Fruit fly (Drosophila melanogaster): Measurements from ENCODE around the gene Cdk7.
A peak's percentile ranks its signal among the peaks of the same experiment; 100 is the strongest.

Cdk7 gene

DNA sequence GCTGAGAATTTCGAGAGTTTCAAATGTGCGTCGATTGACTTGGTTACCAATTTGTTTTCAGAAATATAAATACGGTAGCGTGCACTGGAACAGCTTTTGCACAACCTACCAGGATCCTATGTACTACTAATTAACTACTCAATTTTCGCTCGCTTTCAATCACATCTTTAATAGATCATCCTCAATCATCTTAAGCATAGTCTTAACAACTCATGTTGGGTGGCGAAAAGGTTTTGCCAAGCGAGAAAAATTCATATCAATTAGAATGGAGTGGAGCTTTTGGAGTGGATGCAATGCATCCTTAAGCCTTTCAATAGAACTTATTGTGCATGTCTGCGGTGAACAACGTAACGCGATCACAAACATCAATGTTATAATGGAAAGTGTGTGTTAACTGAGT lies 1.5 kb downstream of the Cdk7 start, which contains the start of gene CG17764:
CG17764 (minus strand) TSS at position 101 of the 400 bp plus-strand sequence.
- TF ChIP-seq h (GFP tag; optimal IDR thresholded peaks at IDR 0.05) (no peak), OdsH (GFP tag; optimal IDR thresholded peaks at IDR 0.05) (no peak), ey (GFP tag; optimal IDR thresholded peaks at IDR 0.05) (no peak), Mio (GFP tag; optimal IDR thresholded peaks at IDR 0.05) (no peak), br (GFP tag; optimal IDR thresholded peaks at IDR 0.05) (no peak), psq (GFP tag; optimal IDR thresholded peaks at IDR 0.05) (no peak), CG32264 (GFP tag; optimal IDR thresholded peaks at IDR 0.05) (no peak), foxo (GFP tag; optimal IDR thresholded peaks at IDR 0.05) (no peak), Hr83 (GFP tag; optimal IDR thresholded peaks at IDR 0.05; ENCODE audit: poor library complexity, severe bottlenecking) (no peak), tai (GFP tag; optimal IDR thresholded peaks at IDR 0.05) (no peak), Hr78 (GFP tag; optimal IDR thresholded peaks at IDR 0.05) (no peak), brk (GFP tag; optimal IDR thresholded peaks at IDR 0.05) (no peak), CG9705 (GFP tag; optimal IDR thresholded peaks at IDR 0.05) (no peak), usp (GFP tag; optimal IDR thresholded peaks at IDR 0.05) (no peak), Abd-B (GFP tag; optimal IDR thresholded peaks at IDR 0.05) (no peak)

DNA sequence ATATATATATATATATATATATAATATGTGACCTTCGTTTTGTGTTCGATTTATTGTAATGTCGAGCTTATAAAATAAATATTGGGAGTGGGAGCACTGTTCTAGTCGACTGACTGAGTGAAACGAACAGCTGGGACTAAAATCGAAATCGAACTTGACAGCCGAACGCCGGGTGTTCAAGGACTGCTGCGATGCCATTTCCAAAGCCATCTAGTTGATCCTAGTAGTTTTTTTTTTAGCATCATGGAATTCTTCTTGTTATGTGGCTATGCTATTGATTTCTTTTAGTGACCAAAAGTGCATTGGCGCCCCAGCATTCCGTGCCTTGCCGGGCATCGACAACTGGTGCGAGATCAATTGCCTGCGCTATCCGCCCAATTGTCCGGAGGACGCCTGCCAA lies 3.2 kb downstream of the Cdk7 start, which contains the start of gene CG3323:
CG3323 (minus strand) TSS at position 101 of the 400 bp plus-strand sequence.
- TF ChIP-seq woc (GFP tag; optimal IDR thresholded peaks at IDR 0.05) (no peak), Hr83 (GFP tag; optimal IDR thresholded peaks at IDR 0.05; ENCODE audit: poor library complexity, severe bottlenecking) (no peak), Vsx2 (GFP tag; optimal IDR thresholded peaks at IDR 0.05; ENCODE audit: partially characterized antibody) (no peak), foxo (GFP tag; optimal IDR thresholded peaks at IDR 0.05) (no peak), Abd-B (GFP tag; optimal IDR thresholded peaks at IDR 0.05) (no peak), br (GFP tag; optimal IDR thresholded peaks at IDR 0.05) (no peak), dmrt93B (GFP tag; optimal IDR thresholded peaks at IDR 0.05) (no peak), Jra (GFP tag; optimal IDR thresholded peaks at IDR 0.05) (no peak), Hr78 (GFP tag; optimal IDR thresholded peaks at IDR 0.05) (no peak), ey (GFP tag; optimal IDR thresholded peaks at IDR 0.05) (no peak), Myc (optimal IDR thresholded peaks at IDR 0.05) (no peak), pan (optimal IDR thresholded peaks at IDR 0.05) (no peak), GATAd (GFP tag; optimal IDR thresholded peaks at IDR 0.05) (no peak), tai (GFP tag; optimal IDR thresholded peaks at IDR 0.05) (no peak)

DNA sequence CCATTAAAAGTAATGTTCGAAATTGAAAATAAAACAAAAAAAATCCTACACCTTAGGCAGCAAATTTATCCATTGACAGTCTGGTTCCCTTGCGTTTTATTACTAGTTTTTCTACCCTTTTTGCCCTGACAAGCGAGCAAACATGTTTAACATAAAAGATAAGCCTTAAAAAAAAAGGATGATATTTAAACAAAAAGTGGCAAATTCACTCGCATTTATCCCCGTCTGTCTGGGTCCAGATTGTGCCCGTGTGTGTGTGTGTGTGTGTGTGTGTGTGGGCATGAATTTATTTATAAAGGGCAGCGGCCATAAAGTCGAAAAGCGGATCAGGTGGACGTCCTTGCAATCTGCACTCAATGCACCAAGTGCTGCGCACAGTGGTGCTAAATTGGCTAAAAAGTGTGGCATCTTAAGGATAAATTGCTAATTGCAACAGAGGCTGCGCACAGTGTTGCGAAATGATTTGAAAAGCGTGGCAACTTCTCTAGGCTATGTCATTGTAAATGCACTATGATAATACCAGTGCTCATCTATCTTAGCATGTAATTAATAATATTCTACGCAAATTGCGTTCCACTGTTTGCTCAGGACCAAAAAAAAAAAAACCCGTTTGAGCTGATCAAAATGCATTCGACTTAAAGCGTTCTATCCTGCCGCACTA lies 8.0 kb downstream of the Cdk7 start:
- TF ChIP-seq Jra (GFP tag; optimal IDR thresholded peaks at IDR 0.05) = no peak
- peak; percentile 45 for TF ChIP-seq woc (GFP tag; optimal IDR thresholded peaks at IDR 0.05)
- no peak for TF ChIP-seq Hr78 (GFP tag; optimal IDR thresholded peaks at IDR 0.05)
- TF ChIP-seq h (GFP tag; optimal IDR thresholded peaks at IDR 0.05) = peak; percentile 36
- peak; percentile 44 for TF ChIP-seq br (GFP tag; optimal IDR thresholded peaks at IDR 0.05)
- TF ChIP-seq N (GFP tag; optimal IDR thresholded peaks at IDR 0.05) = no peak
- TF ChIP-seq HLH106 (tag; optimal IDR thresholded peaks at IDR 0.05) = peak; percentile 41
- TF ChIP-seq brk (GFP tag; optimal IDR thresholded peaks at IDR 0.05) = no peak
- no peak for TF ChIP-seq psq (GFP tag; optimal IDR thresholded peaks at IDR 0.05)
- TF ChIP-seq rgr (GFP tag; optimal IDR thresholded peaks at IDR 0.05) = peak; percentile 28
- no peak for TF ChIP-seq sage (GFP tag; optimal IDR thresholded peaks at IDR 0.05)
- TF ChIP-seq Sp1 (GFP tag; optimal IDR thresholded peaks at IDR 0.05) = peak; percentile 11
- no peak for TF ChIP-seq sv (GFP tag; optimal IDR thresholded peaks at IDR 0.05)
- peak; percentile 18 for TF ChIP-seq fru (GFP tag; optimal IDR thresholded peaks at IDR 0.05)
- TF ChIP-seq Rel (GFP tag; optimal IDR thresholded peaks at IDR 0.05) = no peak
- no peak for TF ChIP-seq Rel (tag; optimal IDR thresholded peaks at IDR 0.05)
- peak; percentile 14 for TF ChIP-seq OdsH (GFP tag; optimal IDR thresholded peaks at IDR 0.05)
- TF ChIP-seq CrebA (GFP tag; optimal IDR thresholded peaks at IDR 0.05; ENCODE audit: borderline replicate concordance) = no peak
- no peak for TF ChIP-seq Vsx2 (GFP tag; optimal IDR thresholded peaks at IDR 0.05; ENCODE audit: partially characterized antibody)
- peak; percentile 12 for TF ChIP-seq dmrt93B (GFP tag; optimal IDR thresholded peaks at IDR 0.05)
- TF ChIP-seq Dif (GFP tag; optimal IDR thresholded peaks at IDR 0.05; ENCODE audit: partially characterized antibody) = no peak
- peak in 1 of 2 experiments; percentile 38 for TF ChIP-seq foxo (GFP tag; optimal IDR thresholded peaks at IDR 0.05)
- TF ChIP-seq Dfd (GFP tag; optimal IDR thresholded peaks at IDR 0.05) = peak; percentile 30
- TF ChIP-seq dl (GFP tag; optimal IDR thresholded peaks at IDR 0.05; ENCODE audit: insufficient read depth in 1 of 2, partially characterized antibody in 2 of 2) = no peak

Data from whole organism, wandering third instar larva.